Worm (Caenorhabditis elegans): ENCODE measurements around the gene mak-2.

DNA sequence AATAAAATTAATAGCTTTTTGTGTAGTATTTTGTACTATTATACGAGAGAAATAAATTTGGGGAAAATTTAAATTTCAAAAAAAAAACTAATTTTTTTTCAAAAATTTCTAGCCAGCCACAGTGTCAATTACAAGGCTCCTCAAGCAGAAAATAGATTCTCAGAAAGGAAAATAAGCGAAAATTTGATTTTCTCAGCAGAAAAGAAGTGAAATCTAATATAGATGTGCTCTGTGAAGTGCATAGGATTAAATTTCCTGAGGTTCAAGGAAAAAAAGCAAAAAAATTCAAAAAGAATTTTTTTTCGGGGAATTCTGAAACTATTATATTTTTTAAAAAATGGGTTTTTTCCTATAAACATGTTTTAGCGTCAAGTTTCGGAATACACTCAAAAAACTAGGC, 42.4 kb downstream of the mak-2 start:
- no peak for TF ChIP-seq lin-39 (tag; optimal IDR thresholded peaks at IDR 0.05)
- TF ChIP-seq nhr-11 (tag; optimal IDR thresholded peaks at IDR 0.05): no peak
- TF ChIP-seq unc-62 (GFP tag; optimal IDR thresholded peaks at IDR 0.05 in 1 of 2): no peak
- TF ChIP-seq unc-62 (tag; optimal IDR thresholded peaks at IDR 0.05): no peak
- TF ChIP-seq R02D3.7 (tag; optimal IDR thresholded peaks at IDR 0.05): no peak
- TF ChIP-seq mxl-3 (GFP tag; optimal IDR thresholded peaks at IDR 0.05): no peak
